Fruit fly (Drosophila melanogaster) Kc167 (cell line): Measurements from ENCODE around the gene Skel.

ENCODE experiments used
- Myc ChIP-seq: fragments of >200 bp; optimal IDR thresholded peaks from 2 replicates; lab custom pipeline; 2017; ENCODE audit warnings: missing external identifiers
- Sin3A ChIP-seq: fragments of >200 bp; optimal IDR thresholded peaks from 2 replicates; lab custom pipeline; 2018; ENCODE audit warnings: missing external identifiers
- h ChIP-seq: fragments of >200 bp; optimal IDR thresholded peaks from 3 replicates; lab custom pipeline; 2018; ENCODE audit warnings: missing external identifiers
- insv ChIP-seq: fragments of >200 bp; optimal IDR thresholded peaks from 3 replicates; lab custom pipeline; 2018; ENCODE audit warnings: missing external identifiers
- psq ChIP-seq: fragments of >200 bp; optimal IDR thresholded peaks from 2 replicates; lab custom pipeline; 2017; ENCODE audit warnings: missing external identifiers
- ttk ChIP-seq: sonication (Bioruptor generic); optimal IDR thresholded peaks from 2 replicates; lab custom pipeline; 2017; ENCODE audit warnings: missing external identifiers

The Skel gene

dm6 chr3R:10678935-10679565 lies 7.7 kb upstream of the Skel start:
- TF ChIP-seq h (no peak), insv (lab: Kevin White, UChicago) (no peak), ttk (lab: Kevin White, UChicago) (no peak), Sin3A (no peak), Myc (lab: Kevin White, UChicago) (no peak), psq (lab: Kevin White, UChicago) (no peak)

- no peak for TF ChIP-seq insv (lab: Kevin White, UChicago)
- TF ChIP-seq Myc (lab: Kevin White, UChicago), result no peak
- TF ChIP-seq Sin3A, result no peak
- no peak for TF ChIP-seq h
- TF ChIP-seq ttk (lab: Kevin White, UChicago), result no peak
- TF ChIP-seq psq (lab: Kevin White, UChicago), result no peak
Measured at dm6 chr3R:10679911-10680310, 6.8 kb upstream of the Skel start.

- TF ChIP-seq ttk (lab: Kevin White, UChicago) (no peak), psq (lab: Kevin White, UChicago) (no peak), Myc (lab: Kevin White, UChicago) (no peak), insv (lab: Kevin White, UChicago) (no peak), h (no peak), Sin3A (no peak)
Measured at dm6 chr3R:10680825-10681681, 5.7 kb upstream of the Skel start, which contains the start of gene Phyhd1. Phyhd1 (minus strand) TSS chr3R:10680925.

- TF ChIP-seq Myc (lab: Kevin White, UChicago), result no peak
- no peak for TF ChIP-seq psq (lab: Kevin White, UChicago)
- no peak for TF ChIP-seq Sin3A
Measured at dm6 chr3R:10681682-10681962, 5.1 kb upstream of the Skel start.

- no peak for TF ChIP-seq Sin3A
- no peak for TF ChIP-seq ttk (lab: Kevin White, UChicago)
- no peak for TF ChIP-seq insv (lab: Kevin White, UChicago)
- no peak for TF ChIP-seq h
Measured at dm6 chr3R:10683226-10683625, 3.5 kb upstream of the Skel start.

dm6 chr3R:10684284-10684683 lies 2.5 kb upstream of the Skel start:
- TF ChIP-seq Sin3A (no peak), psq (lab: Kevin White, UChicago) (no peak), ttk (lab: Kevin White, UChicago) (no peak), Myc (lab: Kevin White, UChicago) (no peak), insv (lab: Kevin White, UChicago) (no peak), h (no peak)

- TF ChIP-seq Sin3A (no peak), ttk (lab: Kevin White, UChicago) (no peak), psq (lab: Kevin White, UChicago) (no peak), Myc (lab: Kevin White, UChicago) (no peak), h (no peak), insv (lab: Kevin White, UChicago) (no peak)
Measured at dm6 chr3R:10687312-10687711, 569 bp downstream of the Skel start.

dm6 chr3R:10688160-10688559 lies 1.4 kb downstream of the Skel start:
- TF ChIP-seq psq (lab: Kevin White, UChicago) (no peak), insv (lab: Kevin White, UChicago) (no peak), Sin3A (no peak), h (no peak), ttk (lab: Kevin White, UChicago) (no peak), Myc (lab: Kevin White, UChicago) (no peak)

dm6 chr3R:10688835-10689234 lies 2.1 kb downstream of the Skel start:
- TF ChIP-seq Myc (lab: Kevin White, UChicago) (no peak), Sin3A (no peak), ttk (lab: Kevin White, UChicago) (no peak), h (no peak), insv (lab: Kevin White, UChicago) (no peak), psq (lab: Kevin White, UChicago) (no peak)

dm6 chr3R:10696371-10696777 lies 9.6 kb downstream of the Skel start, which contains the start of the genes pug, CG14683 and CG46459:
pug (plus strand) TSS chr3R:10696534.
CG14683 (plus strand) TSS chr3R:10696647.
CG46459 (plus strand) TSS chr3R:10696647.
- TF ChIP-seq h (no peak), Myc (lab: Kevin White, UChicago) (no peak), insv (lab: Kevin White, UChicago) (no peak), Sin3A (no peak), ttk (lab: Kevin White, UChicago) (no peak), psq (lab: Kevin White, UChicago) (no peak)

dm6 chr3R:10699020-10699951 lies 12.5 kb downstream of the Skel start:
- TF ChIP-seq ttk (lab: Kevin White, UChicago), result no peak
- TF ChIP-seq psq (lab: Kevin White, UChicago), result no peak
- no peak for TF ChIP-seq insv (lab: Kevin White, UChicago)
- TF ChIP-seq Sin3A, result no peak
- TF ChIP-seq h, result no peak
- no peak for TF ChIP-seq Myc (lab: Kevin White, UChicago)
